Fruit fly (Drosophila melanogaster) whole organism, embryonic: ENCODE results near the gene CG2187.
A peak's percentile ranks its signal among the peaks of the same experiment; 100 is the strongest.

Source experiments
- Aef1 ChIP-seq: fragments of 200-800 bp; sonication (Bioruptor generic); IDR thresholded peaks from 3 replicates; pipeline ENCODE4 v1.3.6; 2022; ENCODE audit warnings: missing biosample characterization, missing genetic modification characterization
- Atf6 ChIP-seq: fragments of 200-800 bp; sonication (Bioruptor generic); IDR thresholded peaks from 2 replicates; pipeline ENCODE4 v1.3.6; 2022; ENCODE audit warnings: missing biosample characterization, missing genetic modification characterization
- Bgb ChIP-seq: fragments of 200-800 bp; sonication (Bioruptor generic); IDR thresholded peaks from 2 replicates; pipeline ENCODE4 v1.3.6; 2022; ENCODE audit warnings: missing biosample characterization, missing genetic modification characterization; ENCODE audit not compliant: partially characterized antibody
- CG1024 ChIP-seq: fragments of 200-800 bp; sonication (Bioruptor generic); IDR thresholded peaks from 2 replicates; pipeline ENCODE4 v1.3.6; 2022; ENCODE audit warnings: missing biosample characterization, missing genetic modification characterization
- CG10431 ChIP-seq: fragments of 200-800 bp; sonication (Bioruptor generic); optimal IDR thresholded peaks from 3 replicates; lab custom pipeline; 2018; ENCODE audit warnings: missing biosample characterization, mild to moderate bottlenecking, missing genetic modification characterization
- CG11560 ChIP-seq: fragments of 200-800 bp; sonication (Bioruptor generic); IDR thresholded peaks from 3 replicates; pipeline ENCODE4 v1.3.6; 2022; ENCODE audit warnings: missing biosample characterization, missing genetic modification characterization
- CG12219 ChIP-seq: fragments of 200-800 bp; sonication (Bioruptor generic); optimal IDR thresholded peaks from 3 replicates; lab custom pipeline; 2018; ENCODE audit warnings: missing biosample characterization, mild to moderate bottlenecking, missing genetic modification characterization
- CG14965 ChIP-seq: fragments of 200-800 bp; sonication (Bioruptor generic); optimal IDR thresholded peaks from 2 replicates; lab custom pipeline; 2016; ENCODE audit warnings: missing biosample characterization, missing genetic modification characterization, borderline replicate concordance
- CG15073 ChIP-seq: fragments of 200-800 bp; sonication (Bioruptor generic); optimal IDR thresholded peaks from 2 replicates; lab custom pipeline; 2016; ENCODE audit warnings: missing biosample characterization, missing genetic modification characterization
- CG15514 ChIP-seq: fragments of 200-800 bp; sonication (Bioruptor generic); optimal IDR thresholded peaks from 3 replicates; lab custom pipeline; 2017; ENCODE audit warnings: missing biosample characterization, missing genetic modification characterization, mild to moderate bottlenecking, moderate library complexity, missing genetic modification reagents
- CG15601 ChIP-seq: fragments of 200-800 bp; sonication (Bioruptor generic); optimal IDR thresholded peaks from 3 replicates; lab custom pipeline; 2019; ENCODE audit warnings: missing biosample characterization, mild to moderate bottlenecking, missing genetic modification characterization, moderate library complexity
- CG16813 ChIP-seq: fragments of 200-800 bp; sonication (Bioruptor generic); IDR thresholded peaks from 3 replicates; pipeline ENCODE4 v1.3.6; 2022; ENCODE audit warnings: missing biosample characterization, missing genetic modification characterization; ENCODE audit not compliant: partially characterized antibody
- CG2202 ChIP-seq: fragments of 200-800 bp; sonication (Bioruptor generic); optimal IDR thresholded peaks from 2 replicates; lab custom pipeline; 2018; ENCODE audit warnings: missing biosample characterization, mild to moderate bottlenecking, missing genetic modification characterization
- CG32532 ChIP-seq: fragments of 200-800 bp; sonication (Bioruptor generic); IDR thresholded peaks from 2 replicates; pipeline ENCODE4 v1.3.6; 2022; ENCODE audit warnings: missing biosample characterization, missing genetic modification characterization
- CG32772 ChIP-seq: fragments of 200-800 bp; sonication (Bioruptor generic); IDR thresholded peaks from 2 replicates; pipeline ENCODE4 v1.3.6; 2022; ENCODE audit warnings: missing biosample characterization, missing genetic modification characterization
- CG4282 ChIP-seq: fragments of 200-800 bp; sonication (Bioruptor generic); optimal IDR thresholded peaks from 2 replicates; lab custom pipeline; 2016; ENCODE audit warnings: missing biosample characterization, missing genetic modification characterization
- CG6791 ChIP-seq: fragments of 200-800 bp; sonication (Bioruptor generic); IDR thresholded peaks from 3 replicates; pipeline ENCODE4 v1.3.6; 2022; ENCODE audit warnings: missing biosample characterization, missing genetic modification characterization; ENCODE audit not compliant: partially characterized antibody
- CG7963 ChIP-seq: fragments of 200-800 bp; sonication (Bioruptor generic); IDR thresholded peaks from 3 replicates; pipeline ENCODE4 v1.3.6; 2022; ENCODE audit warnings: missing biosample characterization, missing genetic modification characterization; ENCODE audit not compliant: partially characterized antibody
- CG8359 ChIP-seq: fragments of 200-800 bp; sonication (Bioruptor generic); optimal IDR thresholded peaks from 2 replicates; lab custom pipeline; 2017; ENCODE audit warnings: missing biosample characterization, mild to moderate bottlenecking, missing genetic modification characterization, borderline replicate concordance
- CG9817 ChIP-seq: fragments of 200-800 bp; sonication (Bioruptor generic); optimal IDR thresholded peaks from 2 replicates; lab custom pipeline; 2018; ENCODE audit warnings: missing biosample characterization, mild to moderate bottlenecking, missing genetic modification characterization, moderate library complexity
- Dll ChIP-seq: fragments of 200-800 bp; sonication (Bioruptor generic); IDR thresholded peaks from 4 replicates; pipeline ENCODE4 v1.3.6; 2022; ENCODE audit warnings: missing biosample characterization, missing genetic modification characterization; ENCODE audit not compliant: partially characterized antibody
- Ets65A ChIP-seq: fragments of 200-800 bp; sonication (Bioruptor generic); peaks from one replicate; lab custom pipeline; 2016; ENCODE audit warnings: missing biosample characterization, missing genetic modification characterization
- GATAe ChIP-seq: fragments of 200-800 bp; sonication (Bioruptor generic); conservative IDR thresholded peaks from 2 replicates; pipeline ENCODE4 v1.3.6; 2022; ENCODE audit warnings: missing biosample characterization, missing genetic modification characterization
- HLH54F ChIP-seq: fragments of 200-800 bp; sonication (Bioruptor generic); optimal IDR thresholded peaks from 3 replicates; lab custom pipeline; 2016; ENCODE audit warnings: missing biosample characterization, missing genetic modification characterization
- Vsx1 ChIP-seq: fragments of 200-800 bp; sonication (Bioruptor generic); optimal IDR thresholded peaks from 2 replicates; lab custom pipeline; 2017; ENCODE audit warnings: missing biosample characterization, mild to moderate bottlenecking, missing genetic modification characterization, missing genetic modification reagents
- al ChIP-seq: fragments of 200-800 bp; sonication (Bioruptor generic); IDR thresholded peaks from 2 replicates; pipeline ENCODE4 v1.3.6; 2022; ENCODE audit warnings: missing biosample characterization, missing genetic modification characterization
- ash1 ChIP-seq: fragments of 200-800 bp; sonication (Bioruptor generic); optimal IDR thresholded peaks from 2 replicates; lab custom pipeline; 2018; ENCODE audit warnings: missing biosample characterization, mild to moderate bottlenecking, missing genetic modification characterization
- az2 ChIP-seq: fragments of 200-800 bp; sonication (Bioruptor generic); optimal IDR thresholded peaks from 3 replicates; lab custom pipeline; 2016; ENCODE audit warnings: missing biosample characterization, missing genetic modification characterization
- bab2 ChIP-seq: fragments of 200-800 bp; sonication (Bioruptor generic); optimal IDR thresholded peaks from 2 replicates; lab custom pipeline; 2016; ENCODE audit warnings: missing biosample characterization, missing genetic modification characterization
- dimm ChIP-seq: fragments of 200-800 bp; sonication (Bioruptor generic); IDR thresholded peaks from 2 replicates; pipeline ENCODE4 v1.3.6; 2022; ENCODE audit warnings: missing biosample characterization, missing genetic modification characterization
- dmrt11E ChIP-seq: fragments of 200-800 bp; sonication (Bioruptor generic); optimal IDR thresholded peaks from 3 replicates; lab custom pipeline; 2018; ENCODE audit warnings: missing biosample characterization, mild to moderate bottlenecking, missing genetic modification characterization, moderate library complexity
- esg ChIP-seq: fragments of 200-800 bp; sonication (Bioruptor generic); conservative IDR thresholded peaks from 2 replicates; pipeline ENCODE4 v1.3.6; 2022; ENCODE audit warnings: missing biosample characterization, missing genetic modification characterization
- fd3F ChIP-seq: fragments of 200-800 bp; sonication (Bioruptor generic); optimal IDR thresholded peaks from 2 replicates; lab custom pipeline; 2018; ENCODE audit warnings: missing biosample characterization, mild to moderate bottlenecking, missing genetic modification characterization, moderate library complexity
- gcm2 ChIP-seq: fragments of 200-800 bp; sonication (Bioruptor generic); optimal IDR thresholded peaks from 2 replicates; lab custom pipeline; 2016; ENCODE audit warnings: missing biosample characterization, missing genetic modification characterization
- gem ChIP-seq: fragments of 200-800 bp; sonication (Bioruptor generic); optimal IDR thresholded peaks from 2 replicates; lab custom pipeline; 2019; ENCODE audit warnings: missing biosample characterization, mild to moderate bottlenecking, missing genetic modification characterization, moderate library complexity
- her ChIP-seq: fragments of 200-800 bp; sonication (Bioruptor generic); optimal IDR thresholded peaks from 2 replicates; lab custom pipeline; 2016; ENCODE audit warnings: missing biosample characterization, missing genetic modification characterization
- ind ChIP-seq: fragments of 200-800 bp; sonication (Bioruptor generic); optimal IDR thresholded peaks from 3 replicates; lab custom pipeline; 2016; ENCODE audit warnings: missing biosample characterization, missing genetic modification characterization
- jing ChIP-seq: fragments of 200-800 bp; sonication (Bioruptor generic); optimal IDR thresholded peaks from 2 replicates; lab custom pipeline; 2018; ENCODE audit warnings: missing biosample characterization, mild to moderate bottlenecking, missing genetic modification characterization
- maf-S ChIP-seq: fragments of 200-800 bp; sonication (Bioruptor generic); optimal IDR thresholded peaks from 2 replicates; lab custom pipeline; 2016; ENCODE audit warnings: missing biosample characterization, missing genetic modification characterization
- nerfin-1 ChIP-seq: fragments of 200-800 bp; sonication (Bioruptor generic); optimal IDR thresholded peaks from 3 replicates; lab custom pipeline; 2019; ENCODE audit warnings: missing biosample characterization, mild to moderate bottlenecking, missing genetic modification characterization, moderate library complexity
- pan ChIP-seq, 4 experiments: fragments of >200 bp in 3 of 4; fragments of 200-800 bp in 1 of 4; sonication (Bioruptor generic) in 1 of 4; optimal IDR thresholded peaks in 3 of 4; IDR thresholded peaks in 1 of 4; 2 replicates each; pipeline versions ENCODE4 v1.3.6 to Lab custom; 2017 to 2022; ENCODE audit warnings: missing biosample characterization in 2 of 4, missing genetic modification characterization in 2 of 4, mixed read lengths in 1 of 4
- pros ChIP-seq: fragments of 200-800 bp; sonication (Bioruptor generic); optimal IDR thresholded peaks from 3 replicates; lab custom pipeline; 2019; ENCODE audit warnings: missing biosample characterization, mild to moderate bottlenecking, missing genetic modification characterization, moderate library complexity
- ranshi ChIP-seq: fragments of 200-800 bp; sonication (Bioruptor generic); IDR thresholded peaks from 2 replicates; pipeline ENCODE4 v1.3.6; 2022; ENCODE audit warnings: missing biosample characterization, missing genetic modification characterization
- run ChIP-seq: fragments of 200-800 bp; sonication (Bioruptor generic); optimal IDR thresholded peaks from 3 replicates; lab custom pipeline; 2018; ENCODE audit warnings: missing biosample characterization, mild to moderate bottlenecking, missing genetic modification characterization
- sens ChIP-seq: fragments of 200-800 bp; sonication (Bioruptor generic); peaks from one replicate; lab custom pipeline; 2016; ENCODE audit warnings: missing biosample characterization, missing genetic modification characterization
- tin ChIP-seq: fragments of 200-800 bp; sonication (Bioruptor generic); optimal IDR thresholded peaks from 3 replicates; lab custom pipeline; 2016; ENCODE audit warnings: missing biosample characterization, missing genetic modification characterization
- tup ChIP-seq: fragments of 200-800 bp; sonication (Bioruptor generic); optimal IDR thresholded peaks from 2 replicates; lab custom pipeline; 2016; ENCODE audit warnings: missing biosample characterization, mild to moderate bottlenecking, missing genetic modification characterization, moderate library complexity
- zf30C ChIP-seq: fragments of 200-800 bp; sonication (Bioruptor generic); optimal IDR thresholded peaks from 3 replicates; lab custom pipeline; 2018; ENCODE audit warnings: missing biosample characterization, mild to moderate bottlenecking, missing genetic modification characterization
- zfh1 ChIP-seq: fragments of 200-800 bp; sonication (Bioruptor generic); IDR thresholded peaks from 3 replicates; pipeline ENCODE4 v1.3.6; 2022; ENCODE audit warnings: missing biosample characterization, missing genetic modification characterization

CG2187 gene

dm6 chr3R:31805228-31805738 lies 46.8 kb upstream of the CG2187 start, which contains the start of the genes CG42233 and CG1971 (continued):
- no peak for TF ChIP-seq tup (GFP tag; lab: Kevin White, UChicago)
- TF ChIP-seq az2 (GFP tag; lab: Kevin White, UChicago) = peak; percentile 41
- TF ChIP-seq Ets65A (GFP tag; lab: Kevin White, UChicago) = peak; percentile 26
- TF ChIP-seq Aef1 (GFP tag; lab: Robert Waterston, UW) = peak; percentile 30; the same call in 1 of the 3 replicates
- TF ChIP-seq CG1024 (GFP tag; lab: Robert Waterston, UW) = no peak
- TF ChIP-seq gcm2 (GFP tag; lab: Kevin White, UChicago) = no peak
- no peak for TF ChIP-seq maf-S (GFP tag; lab: Kevin White, UChicago)
- TF ChIP-seq ash1 (GFP tag; lab: Kevin White, UChicago) = no peak
- TF ChIP-seq zf30C (GFP tag; lab: Kevin White, UChicago) = no peak
- peak; percentile 16 for TF ChIP-seq dmrt11E (tag; lab: Kevin White, UChicago)
- TF ChIP-seq ranshi (GFP tag; lab: Robert Waterston, UW) = 0 out of 2 replicates have a peak, but pooled peaks have one; percentile 47
- TF ChIP-seq CG7963 (GFP tag; lab: Robert Waterston, UW) = 0 out of 3 replicates have a peak, but pooled peaks have one; percentile 10
- TF ChIP-seq CG15601 = no peak
- peak; percentile 48; the same call in 1 of the 4 replicates for TF ChIP-seq Dll (GFP tag; lab: Robert Waterston, UW)
- TF ChIP-seq run = no peak
- TF ChIP-seq dimm (GFP tag; lab: Robert Waterston, UW) = no peak
- TF ChIP-seq CG6791 (GFP tag; lab: Robert Waterston, UW) = peak; percentile 62; the same call in 2 of the 3 replicates
- no peak for TF ChIP-seq nerfin-1
- TF ChIP-seq jing (GFP tag; lab: Kevin White, UChicago) = no peak
- peak; percentile 3 for TF ChIP-seq CG9817
- TF ChIP-seq Bgb (GFP tag; lab: Robert Waterston, UW) = no peak
- TF ChIP-seq esg = no peak
- peak; percentile 25 for TF ChIP-seq her
- TF ChIP-seq CG14965 (GFP tag; lab: Kevin White, UChicago) = no peak
- TF ChIP-seq CG15514 (GFP tag; lab: Kevin White, UChicago) = peak; percentile 37
- TF ChIP-seq GATAe (GFP tag; lab: Robert Waterston, UW) = no peak
- no peak for TF ChIP-seq CG32772
- TF ChIP-seq Vsx1 = no peak
- TF ChIP-seq CG4282 (GFP tag; lab: Kevin White, UChicago) = peak; percentile 73
- TF ChIP-seq CG16813 (GFP tag; lab: Robert Waterston, UW) = 0 out of 3 replicates have a peak, but pooled peaks have one; percentile 31
- TF ChIP-seq ind (GFP tag; lab: Kevin White, UChicago) = peak; percentile 30
- peak; percentile 54 for TF ChIP-seq CG10431 (GFP tag; lab: Kevin White, UChicago)
- no peak for TF ChIP-seq pros
- no peak for TF ChIP-seq CG2202 (tag; lab: Kevin White, UChicago)
- TF ChIP-seq bab2 (GFP tag; lab: Kevin White, UChicago) = peak; percentile 21
- TF ChIP-seq CG8359 = no peak
- no peak for TF ChIP-seq pan (optimal IDR thresholded peaks at IDR 0.05; lab: Kevin White, UChicago)
- peak in 1 of 2 experiments; percentile 44 for TF ChIP-seq pan (GFP tag; optimal IDR thresholded peaks at IDR 0.05 in 1 of 2, IDR thresholded peaks at IDR 0.05 in 1 of 2)
- TF ChIP-seq CG32532 = peak; percentile 34; the same call in 1 of the 2 replicates
- TF ChIP-seq al (GFP tag; lab: Robert Waterston, UW) = no peak
- no peak for TF ChIP-seq fd3F (GFP tag; lab: Kevin White, UChicago)
- peak; percentile 92 for TF ChIP-seq sens
- no peak for TF ChIP-seq gem (tag; lab: Kevin White, UChicago)
- TF ChIP-seq tin (GFP tag; lab: Kevin White, UChicago) = no peak
- TF ChIP-seq Atf6 (GFP tag; lab: Robert Waterston, UW) = peak; percentile 25; the same call in 1 of the 2 replicates
- peak; percentile 19 for TF ChIP-seq HLH54F (GFP tag; lab: Kevin White, UChicago)
- TF ChIP-seq CG11560 (tag; lab: Robert Waterston, UW) = no peak
- TF ChIP-seq CG12219 (GFP tag; lab: Kevin White, UChicago) = peak; percentile 2
- TF ChIP-seq zfh1 (GFP tag; lab: Robert Waterston, UW) = 0 out of 3 replicates have a peak, but pooled peaks have one; percentile 29
- TF ChIP-seq CG15073 (GFP tag; lab: Kevin White, UChicago) = no peak
